Worm (Caenorhabditis elegans) whole organism, L4 larva: ENCODE measurements around the gene ztf-14.

ENCODE experiments used
- F44E2.7 ChIP-seq: fragments of 200-800 bp; sonication (Bioruptor generic); IDR thresholded peaks from 2 replicates; pipeline ENCODE4 v2.1.2; 2022; ENCODE audit warnings: missing genetic modification characterization, missing compliant biosample characterization
- R02D3.7 ChIP-seq: fragments of 150-350 bp; sonication (generic microtip); optimal IDR thresholded peaks from 3 replicates; lab custom pipeline; 2014; ENCODE audit warnings: missing biosample characterization, missing genetic modification characterization
- T20F7.1 ChIP-seq: fragments of 200-800 bp; sonication (Bioruptor generic); optimal IDR thresholded peaks from 2 replicates; lab custom pipeline; 2018; ENCODE audit warnings: mild to moderate bottlenecking, missing genetic modification characterization, missing compliant biosample characterization
- Y105C5A.15 ChIP-seq: fragments of 200-800 bp; sonication (Bioruptor generic); IDR thresholded peaks from 2 replicates; pipeline ENCODE4 v1.3.6; 2022; ENCODE audit warnings: missing genetic modification characterization, missing compliant biosample characterization
- ZK337.2 ChIP-seq: fragments of 200-800 bp; sonication (Bioruptor generic); IDR thresholded peaks from 2 replicates; pipeline ENCODE4 v1.3.6; 2022; ENCODE audit warnings: missing genetic modification reagents, missing genetic modification characterization, missing compliant biosample characterization
- aly-2 ChIP-seq: sonication (generic microtip); optimal IDR thresholded peaks from 2 replicates; lab custom pipeline; 2018; ENCODE audit warnings: missing biosample characterization, missing genetic modification characterization
- ceh-20 ChIP-seq: fragments of 200-800 bp; sonication (Bioruptor generic); IDR thresholded peaks from 2 replicates; pipeline ENCODE4 v1.3.6; 2022; ENCODE audit warnings: missing genetic modification reagents, missing genetic modification characterization, missing compliant biosample characterization
- ceh-28 ChIP-seq: fragments of 150-350 bp; optimal IDR thresholded peaks from 2 replicates; lab custom pipeline; 2014; ENCODE audit warnings: missing biosample characterization, missing genetic modification reagents, missing genetic modification characterization
- ceh-32 ChIP-seq: sonication (generic microtip); optimal IDR thresholded peaks from 2 replicates; lab custom pipeline; 2016; ENCODE audit warnings: mild to moderate bottlenecking, missing genetic modification characterization, missing compliant biosample characterization; ENCODE audit not compliant: poor library complexity
- ces-1 ChIP-seq: fragments of 150-350 bp; sonication (generic microtip); optimal IDR thresholded peaks from 4 replicates; lab custom pipeline; 2014; ENCODE audit warnings: missing biosample characterization, missing genetic modification reagents, missing genetic modification characterization
- daf-12 ChIP-seq: fragments of 150-350 bp; optimal IDR thresholded peaks from 2 replicates; lab custom pipeline; 2014; ENCODE audit warnings: missing biosample characterization, missing genetic modification reagents, missing genetic modification characterization
- daf-16 ChIP-seq, 3 experiments: sonication (generic microtip); optimal IDR thresholded peaks; 2 replicates each; lab custom pipeline; 2016 to 2017; ENCODE audit warnings: missing genetic modification characterization in 3 of 3, missing genetic modification reagents in 3 of 3, mild to moderate bottlenecking in 2 of 3, missing compliant biosample characterization in 2 of 3, missing biosample characterization in 1 of 3, moderate library complexity in 1 of 3
- daf-19 ChIP-seq: fragments of 200-800 bp; sonication (Bioruptor generic); conservative IDR thresholded peaks from 2 replicates; pipeline ENCODE4 v1.3.6; 2022; ENCODE audit warnings: missing genetic modification characterization, missing compliant biosample characterization
- dmd-6 ChIP-seq: fragments of 200-800 bp; sonication (Bioruptor generic); IDR thresholded peaks from 2 replicates; pipeline ENCODE4 v1.3.6; 2022; ENCODE audit warnings: missing genetic modification reagents, missing genetic modification characterization, missing compliant biosample characterization
- dmd-8 ChIP-seq: fragments of 200-800 bp; sonication (Bioruptor generic); IDR thresholded peaks from 2 replicates; pipeline ENCODE4 v1.3.6; 2022; ENCODE audit warnings: missing genetic modification characterization, missing compliant biosample characterization
- dve-1 ChIP-seq: sonication (generic microtip); optimal IDR thresholded peaks from 2 replicates; lab custom pipeline; 2017; ENCODE audit warnings: antibody characterized with exemption, mild to moderate bottlenecking, missing genetic modification characterization, missing compliant biosample characterization; ENCODE audit not compliant: insufficient read depth
- hif-1 ChIP-seq, 2 experiments: sonication (generic microtip); optimal IDR thresholded peaks; 2 replicates each; lab custom pipeline; 2016 to 2017; ENCODE audit warnings: missing compliant biosample characterization in 2 of 2, missing genetic modification characterization in 2 of 2, missing genetic modification reagents in 2 of 2, missing genotype in 2 of 2, mild to moderate bottlenecking in 1 of 2
- hlh-11 ChIP-seq: fragments of 200-800 bp; sonication (Bioruptor generic); optimal IDR thresholded peaks from 2 replicates; lab custom pipeline; 2018; ENCODE audit warnings: mild to moderate bottlenecking, missing genetic modification characterization, missing compliant biosample characterization
- hlh-30 ChIP-seq: sonication (generic microtip); optimal IDR thresholded peaks from 2 replicates; lab custom pipeline; 2017; ENCODE audit warnings: antibody characterized with exemption, mild to moderate bottlenecking, missing genetic modification characterization, missing compliant biosample characterization; ENCODE audit not compliant: insufficient read depth
- hmg-1.1 ChIP-seq: fragments of 200-800 bp; sonication (Bioruptor generic); IDR thresholded peaks from 2 replicates; pipeline ENCODE4 v1.3.6; 2022; ENCODE audit warnings: missing genetic modification reagents, missing genetic modification characterization, missing compliant biosample characterization
- lin-13 ChIP-seq: fragments of 150-350 bp; optimal IDR thresholded peaks from 2 replicates; lab custom pipeline; 2014; ENCODE audit warnings: missing biosample characterization, missing genetic modification reagents, missing genetic modification characterization
- madf-5 ChIP-seq, 2 experiments: fragments of 200-800 bp; sonication (Bioruptor generic); IDR thresholded peaks; 2 replicates each; pipeline ENCODE4 v1.3.6; 2022; ENCODE audit warnings: missing compliant biosample characterization in 2 of 2, missing genetic modification characterization in 2 of 2
- mdl-1 ChIP-seq, 2 experiments: fragments of 150-350 bp in 1 of 2; sonication (generic microtip) in 1 of 2; optimal IDR thresholded peaks; 2 replicates each; lab custom pipeline; 2014 to 2017; ENCODE audit warnings: missing biosample characterization in 2 of 2, missing genetic modification characterization in 2 of 2
- mdt-29 ChIP-seq: fragments of 200-800 bp; sonication (Bioruptor generic); IDR thresholded peaks from 2 replicates; pipeline ENCODE4 v1.3.6; 2022; ENCODE audit warnings: missing genetic modification reagents, missing genetic modification characterization, missing compliant biosample characterization
- mep-1 ChIP-seq: fragments of 150-350 bp; sonication (generic microtip); optimal IDR thresholded peaks from 3 replicates; lab custom pipeline; 2014; ENCODE audit warnings: missing biosample characterization, missing genetic modification characterization
- mxl-3 ChIP-seq: fragments of 200-800 bp; sonication (Bioruptor generic); optimal IDR thresholded peaks from 2 replicates; lab custom pipeline; 2018; ENCODE audit warnings: mild to moderate bottlenecking, missing genetic modification characterization, missing compliant biosample characterization
- nhr-11 ChIP-seq: fragments of 150-350 bp; optimal IDR thresholded peaks from 2 replicates; lab custom pipeline; 2014; ENCODE audit warnings: missing biosample characterization, missing genetic modification characterization
- nhr-111 ChIP-seq: fragments of 200-800 bp; sonication (Bioruptor generic); optimal IDR thresholded peaks from 2 replicates; lab custom pipeline; 2018; ENCODE audit warnings: mild to moderate bottlenecking, missing genetic modification characterization, missing compliant biosample characterization
- nhr-28 ChIP-seq: fragments of 150-350 bp; optimal IDR thresholded peaks from 2 replicates; lab custom pipeline; 2014; ENCODE audit warnings: missing biosample characterization, missing genetic modification characterization
- nhr-41 ChIP-seq: fragments of 200-800 bp; sonication (Bioruptor generic); IDR thresholded peaks from 2 replicates; pipeline ENCODE4 v1.3.6; 2022; ENCODE audit warnings: missing genetic modification reagents, missing genetic modification characterization, missing compliant biosample characterization
- nhr-48 ChIP-seq: sonication (generic microtip); optimal IDR thresholded peaks from 2 replicates; lab custom pipeline; 2016; ENCODE audit warnings: mild to moderate bottlenecking, missing genetic modification characterization, missing compliant biosample characterization
- nhr-76 ChIP-seq: fragments of 150-350 bp; optimal IDR thresholded peaks from 2 replicates; lab custom pipeline; 2014; ENCODE audit warnings: missing biosample characterization, missing genetic modification characterization
- nhr-77 ChIP-seq: fragments of 150-350 bp; optimal IDR thresholded peaks from 2 replicates; lab custom pipeline; 2014; ENCODE audit warnings: missing biosample characterization, missing genetic modification characterization
- php-3 ChIP-seq: fragments of 200-800 bp; sonication (Bioruptor generic); IDR thresholded peaks from 2 replicates; pipeline ENCODE4 v1.3.6; 2022; ENCODE audit warnings: missing genetic modification reagents, missing genetic modification characterization, missing compliant biosample characterization
- pqm-1 ChIP-seq: sonication (generic microtip); optimal IDR thresholded peaks from 2 replicates; lab custom pipeline; 2017; ENCODE audit warnings: missing biosample characterization, missing genetic modification characterization
- set-16 ChIP-seq: fragments of 200-800 bp; sonication (Bioruptor generic); IDR thresholded peaks from 2 replicates; pipeline ENCODE4 v1.3.6; 2022; ENCODE audit warnings: missing genetic modification reagents, missing genetic modification characterization, missing compliant biosample characterization
- snpc-1.2 ChIP-seq: fragments of 200-800 bp; sonication (Bioruptor generic); IDR thresholded peaks from 2 replicates; pipeline ENCODE4 v1.3.6; 2022; ENCODE audit warnings: missing genetic modification reagents, missing genetic modification characterization, missing compliant biosample characterization
- spr-3 ChIP-seq: fragments of 200-800 bp; sonication (Bioruptor generic); optimal IDR thresholded peaks from 2 replicates; lab custom pipeline; 2018; ENCODE audit warnings: mild to moderate bottlenecking, missing genetic modification characterization, missing compliant biosample characterization
- tag-97 ChIP-seq: fragments of 200-800 bp; sonication (Bioruptor generic); IDR thresholded peaks from 2 replicates; pipeline ENCODE4 v1.3.6; 2022; ENCODE audit warnings: missing genetic modification characterization, missing compliant biosample characterization
- unc-130 ChIP-seq: sonication (generic microtip); optimal IDR thresholded peaks from 2 replicates; lab custom pipeline; 2016; ENCODE audit warnings: missing genetic modification reagents, missing genetic modification characterization, missing compliant biosample characterization
- unc-62 ChIP-seq, 3 experiments: fragments of 150-350 bp in 1 of 3; sonication (generic microtip); optimal IDR thresholded peaks in 2 of 3; peaks in 1 of 3; 1 replicate in 1 of 3; 2 replicates in 2 of 3; lab custom pipeline; 2014 to 2017; ENCODE audit warnings: missing biosample characterization in 3 of 3, missing genetic modification characterization in 3 of 3, missing genetic modification reagents in 3 of 3, missing genotype in 1 of 3
- vab-7 ChIP-seq: fragments of 200-800 bp; sonication (Bioruptor generic); IDR thresholded peaks from 2 replicates; pipeline ENCODE4 v1.3.6; 2022; ENCODE audit warnings: missing genetic modification reagents, missing genetic modification characterization, missing compliant biosample characterization
- zag-1 ChIP-seq: fragments of 150-350 bp; optimal IDR thresholded peaks from 2 replicates; lab custom pipeline; 2014; ENCODE audit warnings: missing biosample characterization, missing genetic modification characterization
- zfp-2 ChIP-seq: sonication (generic microtip); optimal IDR thresholded peaks from 2 replicates; lab custom pipeline; 2016; ENCODE audit warnings: mild to moderate bottlenecking, missing genetic modification characterization, missing compliant biosample characterization
- zfp-3 ChIP-seq: fragments of 200-800 bp; sonication (Bioruptor generic); conservative IDR thresholded peaks from 2 replicates; pipeline ENCODE4 v1.3.6; 2022; ENCODE audit warnings: missing genetic modification reagents, missing genetic modification characterization, missing compliant biosample characterization
- ztf-11 ChIP-seq: fragments of 150-350 bp; optimal IDR thresholded peaks from 2 replicates; lab custom pipeline; 2014; ENCODE audit warnings: missing biosample characterization, missing genetic modification characterization

The ztf-14 gene

ce11 chrX:14535913-14536312 is 40.0 kb downstream of the ztf-14 start:
- TF ChIP-seq nhr-77 (tag; lab: Kevin White, UChicago): no peak
- TF ChIP-seq hlh-11 (tag; lab: Kevin White, UChicago): peak; percentile 28
- TF ChIP-seq daf-12 (tag; lab: Kevin White, UChicago): no peak
- no peak for TF ChIP-seq madf-5 (GFP tag; IDR thresholded peaks at IDR 0.05; lab: Robert Waterston, UW)
- TF ChIP-seq nhr-11 (tag; lab: Kevin White, UChicago): no peak
- no peak for TF ChIP-seq R02D3.7
- TF ChIP-seq mxl-3 (GFP tag; lab: Kevin White, UChicago): no peak
- no peak for TF ChIP-seq ztf-11
- no peak for TF ChIP-seq daf-19 (GFP tag; lab: Robert Waterston, UW)
- TF ChIP-seq aly-2 (tag; lab: Kevin White, UChicago): no peak
- no peak for TF ChIP-seq ZK337.2 (GFP tag; lab: Robert Waterston, UW)
- no peak for TF ChIP-seq T20F7.1 (GFP tag; lab: Kevin White, UChicago)
- no peak for TF ChIP-seq zfp-2 (tag; lab: Kevin White, UChicago)
- TF ChIP-seq set-16 (GFP tag; lab: Robert Waterston, UW): no peak
- no peak for TF ChIP-seq zfp-3 (GFP tag; lab: Robert Waterston, UW)
- TF ChIP-seq mdl-1 (tag; optimal IDR thresholded peaks at IDR 0.05; lab: Kevin White, UChicago): no peak
- no peak for TF ChIP-seq daf-16 (GFP tag; optimal IDR thresholded peaks at IDR 0.05; lab: Kevin White, UChicago)
- TF ChIP-seq daf-16 (tag; optimal IDR thresholded peaks at IDR 0.05; lab: Kevin White, UChicago): peak; percentile 39
- TF ChIP-seq unc-62 (GFP tag; optimal IDR thresholded peaks at IDR 0.05 in 1 of 2; lab: Kevin White, UChicago): peak in 1 of 2 experiments; percentile 40
- TF ChIP-seq unc-62 (tag; optimal IDR thresholded peaks at IDR 0.05; lab: Kevin White, UChicago): no peak
- no peak for TF ChIP-seq unc-130 (GFP tag; lab: Kevin White, UChicago)
- 0 out of 2 replicates have a peak, but pooled peaks have one; percentile 21 for TF ChIP-seq dmd-6 (GFP tag; lab: Robert Waterston, UW)
- no peak for TF ChIP-seq snpc-1.2 (GFP tag; lab: Robert Waterston, UW)
- no peak for TF ChIP-seq ceh-20 (GFP tag; lab: Robert Waterston, UW)
- no peak for TF ChIP-seq lin-13 (GFP tag; lab: Kevin White, UChicago)
- TF ChIP-seq nhr-48: no peak
- TF ChIP-seq Y105C5A.15 (GFP tag; lab: Robert Waterston, UW): no peak
- no peak for TF ChIP-seq ces-1 (GFP tag; lab: Kevin White, UChicago)
- no peak for TF ChIP-seq dmd-8 (GFP tag; lab: Robert Waterston, UW)
- TF ChIP-seq, all 104 proteins: peak for 4

DNA sequence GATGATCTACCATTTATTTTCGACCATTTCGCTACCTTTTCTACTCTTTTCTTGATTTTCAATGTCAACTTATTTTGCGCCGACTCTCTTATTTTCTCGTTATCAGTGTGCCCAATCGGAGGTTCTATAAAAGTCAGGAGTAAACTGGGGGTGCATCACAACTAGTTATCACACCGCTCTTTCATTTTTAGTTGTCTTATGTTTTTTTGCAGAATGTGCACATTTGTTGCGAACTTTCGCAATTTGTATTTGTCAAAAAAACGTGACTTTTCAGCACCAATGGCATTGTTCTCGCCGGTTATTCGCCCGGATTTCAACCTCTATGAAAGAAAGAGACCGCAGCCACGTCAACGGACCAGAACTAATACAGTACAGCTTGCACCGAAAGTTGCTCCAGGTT is 41.7 kb downstream of the ztf-14 start:
- TF ChIP-seq dmd-6 (GFP tag; lab: Robert Waterston, UW) (peak; percentile 34), hif-1 (tag; optimal IDR thresholded peaks at IDR 0.05; lab: Kevin White, UChicago) (no peak), mdl-1 (tag; optimal IDR thresholded peaks at IDR 0.05; lab: Kevin White, UChicago) (peak in 1 of 2 experiments; percentile 44), mxl-3 (GFP tag; lab: Kevin White, UChicago) (no peak), F44E2.7 (GFP tag; lab: Robert Waterston, UW) (no peak), ceh-32 (no peak), nhr-11 (tag; lab: Kevin White, UChicago) (no peak), mdt-29 (GFP tag; lab: Robert Waterston, UW) (no peak), spr-3 (GFP tag; lab: Kevin White, UChicago) (no peak), mep-1 (tag; lab: Kevin White, UChicago) (no peak), nhr-41 (no peak), dve-1 (tag; lab: Kevin White, UChicago) (peak; percentile 22), hlh-11 (tag; lab: Kevin White, UChicago) (peak; percentile 61), set-16 (GFP tag; lab: Robert Waterston, UW) (no peak), aly-2 (tag; lab: Kevin White, UChicago) (no peak), pqm-1 (tag; lab: Kevin White, UChicago) (peak; percentile 38), Y105C5A.15 (GFP tag; lab: Robert Waterston, UW) (no peak), ceh-28 (no peak), ces-1 (GFP tag; lab: Kevin White, UChicago) (no peak), php-3 (peak; percentile 41; the same call in 1 of the 2 replicates), snpc-1.2 (GFP tag; lab: Robert Waterston, UW) (no peak), zag-1 (tag; lab: Kevin White, UChicago) (no peak), nhr-111 (GFP tag; lab: Kevin White, UChicago) (no peak), ztf-11 (no peak), daf-12 (tag; lab: Kevin White, UChicago) (no peak), nhr-76 (no peak), hmg-1.1 (GFP tag; lab: Robert Waterston, UW) (no peak), vab-7 (GFP tag; lab: Robert Waterston, UW) (no peak), tag-97 (GFP tag; lab: Robert Waterston, UW) (no peak), hlh-30 (tag; lab: Kevin White, UChicago) (peak; percentile 39), nhr-77 (tag; lab: Kevin White, UChicago) (peak; percentile 59), nhr-28 (tag; lab: Kevin White, UChicago) (peak; percentile 82)
